Worm (Caenorhabditis elegans) whole organism, young adult: ENCODE data around the gene T08D2.6.
"Not testable (repeated sequence)": the region's sequence is repeated elsewhere in the genome, so short reads cannot be mapped to it uniquely, and the experiment has no call there.

ENCODE experiments used
- B0336.3 ChIP-seq: fragments of 200-800 bp; sonication (Bioruptor generic); IDR thresholded peaks from 2 replicates; pipeline ENCODE4 v1.3.6; 2022; ENCODE audit warnings: missing genetic modification characterization, missing compliant biosample characterization
- F23B12.7 ChIP-seq: sonication (generic microtip); optimal IDR thresholded peaks from 2 replicates; lab custom pipeline; 2017; ENCODE audit warnings: missing genetic modification characterization, mild to moderate bottlenecking, missing compliant biosample characterization, antibody characterized with exemption, moderate library complexity; ENCODE audit not compliant: insufficient read depth
- Y56A3A.18 ChIP-seq: fragments of 200-800 bp; sonication (Bioruptor generic); IDR thresholded peaks from 2 replicates; pipeline ENCODE4 v1.3.6; 2022; ENCODE audit warnings: missing genetic modification reagents, missing genetic modification characterization, missing compliant biosample characterization
- efl-1 ChIP-seq: fragments of 150-350 bp; optimal IDR thresholded peaks from 2 replicates; lab custom pipeline; 2014; ENCODE audit warnings: missing biosample characterization, missing genetic modification reagents, missing genetic modification characterization
- egl-44 ChIP-seq: fragments of 200-800 bp; sonication (Bioruptor generic); IDR thresholded peaks from 2 replicates; pipeline ENCODE4 v1.3.6; 2022; ENCODE audit warnings: missing genetic modification reagents, missing genetic modification characterization, missing compliant biosample characterization
- ets-4 ChIP-seq: fragments of 200-800 bp; sonication (Bioruptor generic); optimal IDR thresholded peaks from 2 replicates; lab custom pipeline; 2018; ENCODE audit warnings: mild to moderate bottlenecking, missing genetic modification characterization, missing compliant biosample characterization
- lsy-27 ChIP-seq: sonication (generic microtip); optimal IDR thresholded peaks from 2 replicates; lab custom pipeline; 2017; ENCODE audit warnings: missing genetic modification characterization, mild to moderate bottlenecking, missing compliant biosample characterization, antibody characterized with exemption, missing genotype, borderline replicate concordance; ENCODE audit not compliant: insufficient read depth
- mel-28 ChIP-seq: sonication (generic microtip); optimal IDR thresholded peaks from 2 replicates; lab custom pipeline; 2016; ENCODE audit warnings: borderline replicate concordance, mild to moderate bottlenecking, missing genetic modification characterization, missing compliant biosample characterization
- nfya-1 ChIP-seq: sonication (generic microtip); optimal IDR thresholded peaks from 2 replicates; lab custom pipeline; 2017; ENCODE audit warnings: antibody characterized with exemption, missing compliant biosample characterization, missing genetic modification characterization, borderline replicate concordance; ENCODE audit not compliant: insufficient read depth
- nhr-90 ChIP-seq: sonication (generic microtip); optimal IDR thresholded peaks from 2 replicates; lab custom pipeline; 2016; ENCODE audit warnings: missing genotype, mild to moderate bottlenecking, missing genetic modification characterization, missing compliant biosample characterization
- snpc-4 ChIP-seq, 5 experiments: fragments of 150-350 bp in 1 of 5; sonication (generic microtip) in 4 of 5; optimal IDR thresholded peaks; 2 replicates each; lab custom pipeline; 2014 to 2018; ENCODE audit warnings: missing genetic modification characterization in 5 of 5, missing biosample characterization in 3 of 5, antibody characterized with exemption in 2 of 5, mild to moderate bottlenecking in 2 of 5, missing compliant biosample characterization in 2 of 5, missing genotype in 2 of 5, moderate library complexity in 2 of 5, missing genetic modification reagents in 1 of 5

DNA sequence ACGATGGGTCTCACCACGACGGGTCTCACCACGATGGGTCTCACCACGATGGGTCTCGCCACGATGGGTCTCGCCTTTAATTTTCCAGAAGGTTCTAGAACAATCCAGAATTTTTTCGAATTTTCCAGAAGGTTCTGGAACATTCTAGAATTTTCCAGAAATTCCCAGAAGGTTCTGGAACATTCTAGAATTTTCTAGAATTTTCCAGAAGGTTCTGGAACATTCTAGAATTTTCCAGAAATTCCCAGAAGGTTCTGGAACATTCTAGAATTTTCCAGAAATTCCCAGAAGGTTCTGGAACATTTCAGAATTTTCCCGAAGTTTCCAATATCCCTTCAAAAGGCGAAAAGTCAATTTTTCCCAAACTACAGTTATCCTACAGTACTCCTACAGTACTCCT is 12.4 kb downstream of the T08D2.6 start:
- TF ChIP-seq egl-44; Y56A3A.18; F23B12.7 (tag; lab: Kevin White, UChicago); mel-28; nhr-90 (tag; lab: Kevin White, UChicago); lsy-27 (tag; lab: Kevin White, UChicago); nfya-1; ets-4; snpc-4 (GFP tag; optimal IDR thresholded peaks at IDR 0.05; lab: Kevin White, UChicago); snpc-4 (tag; optimal IDR thresholded peaks at IDR 0.05; lab: Kevin White, UChicago); efl-1 (GFP tag; lab: Kevin White, UChicago); B0336.3 (GFP tag; lab: Robert Waterston, UW): not testable (repeated sequence)
